Worm (Caenorhabditis elegans): ENCODE results near the gene C01F1.6.

DNA sequence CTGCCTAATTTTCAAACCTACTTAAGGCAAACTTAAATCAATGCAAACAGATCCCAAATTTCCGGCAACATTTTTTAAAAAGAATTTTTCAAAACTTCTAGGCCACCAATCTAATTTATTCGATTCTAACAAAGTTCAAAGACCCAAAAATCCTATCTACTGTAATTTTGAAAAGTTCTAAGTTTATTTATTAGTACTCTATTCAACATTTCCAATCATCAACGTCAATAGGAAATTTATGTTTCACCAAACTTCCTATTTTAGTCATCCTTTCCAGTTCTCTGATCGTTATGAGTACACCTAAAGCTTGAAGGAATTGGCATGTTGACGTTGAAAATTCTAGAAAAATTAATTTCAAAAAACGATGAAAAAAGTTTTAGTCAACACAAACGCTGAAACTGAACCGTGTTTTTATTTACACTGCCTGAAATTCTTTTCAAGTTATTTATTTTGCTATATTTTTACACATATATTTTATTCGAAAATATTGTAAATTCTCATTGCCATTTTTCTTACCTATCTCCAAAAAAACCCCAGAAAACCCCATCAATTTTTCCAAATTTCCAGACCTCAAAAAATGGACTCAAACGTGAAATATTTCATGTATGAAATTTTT is 12.3 kb downstream of the C01F1.6 start, which contains the start of gene npr-42:
- TF ChIP-seq elt-3 (tag; optimal IDR thresholded peaks at IDR 0.05), result no peak
- TF ChIP-seq nhr-76 (tag; optimal IDR thresholded peaks at IDR 0.05), result no peak
- no peak for TF ChIP-seq ztf-4 (tag; optimal IDR thresholded peaks at IDR 0.05)
- no peak for TF ChIP-seq nhr-12 (tag; optimal IDR thresholded peaks at IDR 0.05)
- TF ChIP-seq nhr-11 (tag; optimal IDR thresholded peaks at IDR 0.05), result no peak
- no peak for TF ChIP-seq aha-1 (tag; optimal IDR thresholded peaks at IDR 0.05)
- TF ChIP-seq swsn-7 (tag; optimal IDR thresholded peaks at IDR 0.05), result no peak
- TF ChIP-seq nhr-19 (GFP tag; conservative IDR thresholded peaks at IDR 0.05), result no peak
- no peak for TF ChIP-seq ceh-82 (tag; optimal IDR thresholded peaks at IDR 0.05)
- no peak for TF ChIP-seq unc-130 (tag; optimal IDR thresholded peaks at IDR 0.05)
- no peak for TF ChIP-seq zag-1 (tag; optimal IDR thresholded peaks at IDR 0.05)
- TF ChIP-seq nhr-28 (tag; optimal IDR thresholded peaks at IDR 0.05), result no peak
- TF ChIP-seq C34B4.2 (tag; optimal IDR thresholded peaks at IDR 0.05), result no peak
- TF ChIP-seq fkh-4 (tag; optimal IDR thresholded peaks at IDR 0.05; ENCODE audit: borderline replicate concordance), result no peak

All from whole organism, L1 larva.